Fruit fly (Drosophila melanogaster) whole organism, embryonic: ENCODE results near the gene Rad9.

Source experiments
- Awh ChIP-seq: fragments of 200-800 bp; sonication (Bioruptor generic); IDR thresholded peaks from 2 replicates; pipeline ENCODE4, ENCODE4 v1.3.6; 2022; ENCODE audit warnings: missing biosample characterization, missing genetic modification characterization
- B-H2 ChIP-seq: fragments of 200-800 bp; sonication (Bioruptor generic); optimal IDR thresholded peaks from 2 replicates; lab custom pipeline; 2018; ENCODE audit warnings: missing biosample characterization, mild to moderate bottlenecking, missing genetic modification characterization
- Bdp1 ChIP-seq: fragments of 200-800 bp; sonication (Bioruptor generic); optimal IDR thresholded peaks from 3 replicates; lab custom pipeline; 2016; ENCODE audit warnings: missing biosample characterization, missing genetic modification characterization
- CG12299 ChIP-seq: fragments of 200-800 bp; sonication (Bioruptor generic); optimal IDR thresholded peaks from 2 replicates; lab custom pipeline; 2018; ENCODE audit warnings: missing biosample characterization, mild to moderate bottlenecking, missing genetic modification characterization
- CG12942 ChIP-seq: fragments of 200-800 bp; sonication (Bioruptor generic); optimal IDR thresholded peaks from 3 replicates; lab custom pipeline; 2016; ENCODE audit warnings: missing biosample characterization, missing genetic modification characterization
- CG14667 ChIP-seq: fragments of 200-800 bp; sonication (Bioruptor generic); IDR thresholded peaks from 2 replicates; pipeline ENCODE4 v1.3.6; 2022; ENCODE audit warnings: missing biosample characterization, missing genetic modification characterization
- CG15479 ChIP-seq: fragments of 200-800 bp; sonication (Bioruptor generic); optimal IDR thresholded peaks from 3 replicates; lab custom pipeline; 2019; ENCODE audit warnings: missing biosample characterization, mild to moderate bottlenecking, missing genetic modification characterization, moderate library complexity
- CG17359 ChIP-seq: fragments of 200-800 bp; sonication (Bioruptor generic); optimal IDR thresholded peaks from 3 replicates; lab custom pipeline; 2018; ENCODE audit warnings: missing biosample characterization, mild to moderate bottlenecking, missing genetic modification characterization, moderate library complexity
- CG18262 ChIP-seq: fragments of 200-800 bp; optimal IDR thresholded peaks from 3 replicates; lab custom pipeline; 2019; ENCODE audit warnings: missing biosample characterization, mild to moderate bottlenecking, missing genetic modification characterization, moderate library complexity
- CG2678 ChIP-seq: fragments of 200-800 bp; sonication (Bioruptor generic); optimal IDR thresholded peaks from 3 replicates; lab custom pipeline; 2019; ENCODE audit warnings: missing biosample characterization, mild to moderate bottlenecking, missing genetic modification characterization, moderate library complexity
- CG3407 ChIP-seq: fragments of 200-800 bp; sonication (Bioruptor generic); optimal IDR thresholded peaks from 2 replicates; lab custom pipeline; 2018; ENCODE audit warnings: missing biosample characterization, mild to moderate bottlenecking, missing genetic modification characterization
- CG34224 ChIP-seq: fragments of 200-800 bp; sonication (Bioruptor generic); IDR thresholded peaks from 3 replicates; pipeline ENCODE4 v1.3.6; 2022; ENCODE audit warnings: missing biosample characterization, missing genetic modification characterization; ENCODE audit not compliant: partially characterized antibody
- CG34376 ChIP-seq: fragments of 200-800 bp; sonication (Bioruptor generic); optimal IDR thresholded peaks from 2 replicates; lab custom pipeline; 2018; ENCODE audit warnings: missing biosample characterization, mild to moderate bottlenecking, missing genetic modification characterization
- CG6254 ChIP-seq: fragments of 200-800 bp; sonication (Bioruptor generic); optimal IDR thresholded peaks from 3 replicates; lab custom pipeline; 2017; ENCODE audit warnings: mild to moderate bottlenecking, missing biosample characterization, missing genetic modification reagents, missing genetic modification characterization
- CG9876 ChIP-seq: fragments of 200-800 bp; sonication (Bioruptor generic); optimal IDR thresholded peaks from 2 replicates; lab custom pipeline; 2016; ENCODE audit warnings: missing biosample characterization, missing genetic modification characterization
- Dref ChIP-seq: fragments of 200-800 bp; sonication (Bioruptor generic); IDR thresholded peaks from 2 replicates; pipeline ENCODE4 v1.3.6; 2022; ENCODE audit warnings: missing biosample characterization, missing genetic modification characterization
- E2f2 ChIP-seq: fragments of 200-800 bp; sonication (Bioruptor generic); IDR thresholded peaks from 2 replicates; pipeline ENCODE4 v1.3.6; 2022; ENCODE audit warnings: missing biosample characterization, missing genetic modification characterization
- Elba2 ChIP-seq: fragments of 200-800 bp; sonication (Bioruptor generic); optimal IDR thresholded peaks from 3 replicates; lab custom pipeline; 2016; ENCODE audit warnings: missing biosample characterization, missing genetic modification characterization
- HLH4C ChIP-seq: fragments of 200-800 bp; sonication (Bioruptor generic); IDR thresholded peaks from 3 replicates; pipeline ENCODE4 v1.3.6; 2022; ENCODE audit warnings: missing biosample characterization, missing genetic modification characterization; ENCODE audit not compliant: partially characterized antibody
- HmgZ ChIP-seq: fragments of 200-800 bp; sonication (Bioruptor generic); optimal IDR thresholded peaks from 2 replicates; lab custom pipeline; 2018; ENCODE audit warnings: missing biosample characterization, mild to moderate bottlenecking, missing genetic modification characterization
- Med ChIP-seq: fragments of 200-800 bp; sonication (Bioruptor generic); peaks from one replicate; lab custom pipeline; 2016; ENCODE audit warnings: missing biosample characterization, missing genetic modification characterization, mild to moderate bottlenecking, inconsistent platforms, moderate library complexity
- NK7.1 ChIP-seq: fragments of 200-800 bp; sonication (Bioruptor generic); optimal IDR thresholded peaks from 3 replicates; lab custom pipeline; 2016; ENCODE audit warnings: missing biosample characterization, missing genetic modification characterization
- Opbp ChIP-seq: fragments of 200-800 bp; sonication (Bioruptor generic); IDR thresholded peaks from 3 replicates; pipeline ENCODE4 v1.3.6; 2022; ENCODE audit warnings: missing biosample characterization, missing genetic modification characterization; ENCODE audit not compliant: partially characterized antibody
- Ptx1 ChIP-seq: fragments of 200-800 bp; sonication (Bioruptor generic); IDR thresholded peaks from 2 replicates; pipeline ENCODE4 v1.3.6; 2022; ENCODE audit warnings: missing biosample characterization, missing genetic modification characterization
- Scr ChIP-seq: fragments of 200-800 bp; sonication (Bioruptor generic); IDR thresholded peaks from 2 replicates; pipeline ENCODE4 v1.3.6; 2022; ENCODE audit warnings: missing biosample characterization, missing genetic modification characterization; ENCODE audit not compliant: partially characterized antibody
- Xbp1 ChIP-seq: fragments of 200-800 bp; sonication (Bioruptor generic); optimal IDR thresholded peaks from 3 replicates; lab custom pipeline; 2016; ENCODE audit warnings: missing biosample characterization, mild to moderate bottlenecking, missing genetic modification characterization
- Xrp1 ChIP-seq: fragments of 200-800 bp; sonication (Bioruptor generic); IDR thresholded peaks from 2 replicates; pipeline ENCODE4 v1.3.6; 2022; ENCODE audit warnings: missing biosample characterization, missing genetic modification characterization
- bsh ChIP-seq, 2 experiments: fragments of 200-800 bp; sonication (Bioruptor generic); optimal IDR thresholded peaks; 2 replicates each; lab custom pipeline; 2017 to 2018; ENCODE audit warnings: mild to moderate bottlenecking in 2 of 2, missing biosample characterization in 2 of 2, missing genetic modification characterization in 2 of 2, moderate library complexity in 1 of 2
- btn ChIP-seq: fragments of 200-800 bp; sonication (Bioruptor generic); optimal IDR thresholded peaks from 2 replicates; lab custom pipeline; 2016; ENCODE audit warnings: missing biosample characterization, missing genetic modification characterization
- caup ChIP-seq: fragments of 200-800 bp; sonication (Bioruptor generic); optimal IDR thresholded peaks from 3 replicates; lab custom pipeline; 2017; ENCODE audit warnings: missing biosample characterization, mild to moderate bottlenecking, missing genetic modification characterization, moderate library complexity; ENCODE audit not compliant: severe bottlenecking
- chinmo ChIP-seq: fragments of 200-800 bp; sonication (Bioruptor generic); IDR thresholded peaks from 4 replicates; pipeline ENCODE4 v1.3.6; 2022; ENCODE audit warnings: missing biosample characterization, missing genetic modification characterization; ENCODE audit not compliant: partially characterized antibody
- ems ChIP-seq: fragments of 200-800 bp; sonication (Bioruptor generic); optimal IDR thresholded peaks from 3 replicates; lab custom pipeline; 2016; ENCODE audit warnings: missing biosample characterization, missing genetic modification characterization
- en ChIP-seq: fragments of 200-800 bp; sonication (Bioruptor generic); optimal IDR thresholded peaks from 2 replicates; lab custom pipeline; 2016; ENCODE audit warnings: missing biosample characterization, missing genetic modification characterization
- ftz-f1 ChIP-seq: fragments of 200-800 bp; sonication (Bioruptor generic); optimal IDR thresholded peaks from 2 replicates; lab custom pipeline; 2016; ENCODE audit warnings: missing biosample characterization, missing genetic modification characterization
- gfzf ChIP-seq: fragments of 200-800 bp; sonication (Bioruptor generic); optimal IDR thresholded peaks from 2 replicates; lab custom pipeline; 2016; ENCODE audit warnings: missing biosample characterization, mild to moderate bottlenecking, missing genetic modification characterization, moderate library complexity
- gro ChIP-seq: fragments of 200-800 bp; sonication (Bioruptor generic); optimal IDR thresholded peaks from 2 replicates; lab custom pipeline; 2016; ENCODE audit warnings: missing biosample characterization, missing genetic modification characterization
- hkb ChIP-seq, 2 experiments: fragments of 200-800 bp in 1 of 2; fragments of >200 bp in 1 of 2; sonication (Bioruptor generic) in 1 of 2; IDR thresholded peaks in 1 of 2; optimal IDR thresholded peaks in 1 of 2; 2 replicates each; pipeline versions ENCODE4 v1.3.6 to Lab custom; 2017 to 2022; ENCODE audit warnings: missing biosample characterization in 1 of 2, missing genetic modification characterization in 1 of 2
- klu ChIP-seq: fragments of 200-800 bp; sonication (Bioruptor generic); IDR thresholded peaks from 2 replicates; pipeline ENCODE4 v1.3.6; 2022; ENCODE audit warnings: missing biosample characterization, missing genetic modification characterization
- nom ChIP-seq: fragments of 200-800 bp; sonication (Bioruptor generic); optimal IDR thresholded peaks from 2 replicates; lab custom pipeline; 2017; ENCODE audit warnings: missing biosample characterization, missing genetic modification characterization, mild to moderate bottlenecking, moderate library complexity, missing genetic modification reagents
- pita ChIP-seq: fragments of 200-800 bp; sonication (Bioruptor generic); optimal IDR thresholded peaks from 2 replicates; lab custom pipeline; 2017; ENCODE audit warnings: missing biosample characterization, mild to moderate bottlenecking, missing genetic modification characterization
- sd ChIP-seq: fragments of 200-800 bp; sonication (Bioruptor generic); optimal IDR thresholded peaks from 3 replicates; lab custom pipeline; 2018; ENCODE audit warnings: missing biosample characterization, mild to moderate bottlenecking, missing genetic modification characterization, moderate library complexity
- sens-2 ChIP-seq: fragments of 200-800 bp; sonication (Bioruptor generic); IDR thresholded peaks from 2 replicates; pipeline ENCODE4 v1.3.6; 2022; ENCODE audit warnings: missing biosample characterization, missing genetic modification characterization
- slp2 ChIP-seq: fragments of 200-800 bp; sonication (Bioruptor generic); optimal IDR thresholded peaks from 2 replicates; lab custom pipeline; 2016; ENCODE audit warnings: missing biosample characterization, missing genetic modification characterization
- ssp ChIP-seq: fragments of 200-800 bp; sonication (Bioruptor generic); IDR thresholded peaks from 2 replicates; pipeline ENCODE4 v1.3.6; 2022; ENCODE audit warnings: missing biosample characterization, missing genetic modification characterization
- stwl ChIP-seq: fragments of 200-800 bp; sonication (Bioruptor generic); optimal IDR thresholded peaks from 3 replicates; lab custom pipeline; 2018; ENCODE audit warnings: missing biosample characterization, mild to moderate bottlenecking, missing genetic modification characterization, moderate library complexity
- sug ChIP-seq: fragments of 200-800 bp; optimal IDR thresholded peaks from 2 replicates; lab custom pipeline; 2019; ENCODE audit warnings: missing biosample characterization, mild to moderate bottlenecking, missing genetic modification characterization, moderate library complexity
- unc-4 ChIP-seq: fragments of 200-800 bp; sonication (Bioruptor generic); IDR thresholded peaks from 2 replicates; pipeline ENCODE4 v1.3.6; 2022; ENCODE audit warnings: missing biosample characterization, missing genetic modification characterization; ENCODE audit not compliant: partially characterized antibody
- yki ChIP-seq: fragments of >200 bp; optimal IDR thresholded peaks from 3 replicates; lab custom pipeline; 2018
- zen ChIP-seq: fragments of 200-800 bp; sonication (Bioruptor generic); optimal IDR thresholded peaks from 3 replicates; lab custom pipeline; 2018; ENCODE audit warnings: missing biosample characterization, mild to moderate bottlenecking, missing genetic modification characterization, moderate library complexity

Gene Rad9

dm6 chr3L:18896297-18896863, 24.0 kb upstream of the Rad9 start (continued):
- TF ChIP-seq hkb (optimal IDR thresholded peaks at IDR 0.05; lab: Kevin White, UChicago) (no peak), hkb (GFP tag; IDR thresholded peaks at IDR 0.05; lab: Robert Waterston, UW) (no peak), sens-2 (GFP tag; lab: Robert Waterston, UW) (no peak), Bdp1 (GFP tag; lab: Kevin White, UChicago) (peak; percentile 81), chinmo (GFP tag; lab: Robert Waterston, UW) (peak; percentile 58; the same call in 1 of the 4 replicates), zen (tag; lab: Kevin White, UChicago) (no peak), Elba2 (no peak), Med (GFP tag; lab: Kevin White, UChicago) (peak; percentile 70), sug (tag; lab: Kevin White, UChicago) (peak; percentile 29), CG34224 (0 out of 3 replicates have a peak, but pooled peaks have one; percentile 16), pita (GFP tag; lab: Kevin White, UChicago) (no peak), unc-4 (GFP tag; lab: Robert Waterston, UW) (no peak), CG6254 (peak; percentile 13), Scr (GFP tag; lab: Robert Waterston, UW) (peak; percentile 32; the same call in 1 of the 2 replicates), gfzf (no peak), klu (no peak), ssp (GFP tag; lab: Robert Waterston, UW) (no peak), gro (GFP tag; lab: Kevin White, UChicago) (no peak), CG3407 (no peak)

dm6 chr3L:18895079-18895478, 22.7 kb upstream of the Rad9 start:
- no peak for TF ChIP-seq bsh (GFP tag; optimal IDR thresholded peaks at IDR 0.05; lab: Kevin White, UChicago)
- no peak for TF ChIP-seq Dref
- TF ChIP-seq ftz-f1 (GFP tag; lab: Kevin White, UChicago) = no peak
- no peak for TF ChIP-seq btn (GFP tag; lab: Kevin White, UChicago)
- TF ChIP-seq CG17359 = peak; percentile 31
- TF ChIP-seq CG34376 = peak; percentile 71
- TF ChIP-seq Opbp (GFP tag; lab: Robert Waterston, UW) = no peak
- no peak for TF ChIP-seq CG12299 (tag; lab: Kevin White, UChicago)
- peak; percentile 9 for TF ChIP-seq CG2678 (tag; lab: Kevin White, UChicago)
- peak; percentile 14 for TF ChIP-seq caup
- TF ChIP-seq HmgZ (tag; lab: Kevin White, UChicago) = peak; percentile 26
- TF ChIP-seq sug (tag; lab: Kevin White, UChicago) = peak; percentile 80
- TF ChIP-seq NK7.1 = no peak
- TF ChIP-seq HLH4C = no peak
- TF ChIP-seq B-H2 (GFP tag; lab: Kevin White, UChicago) = peak; percentile 60
- TF ChIP-seq Xbp1 (GFP tag; lab: Kevin White, UChicago) = no peak
- no peak for TF ChIP-seq CG14667 (GFP tag; lab: Robert Waterston, UW)
- TF ChIP-seq Awh (GFP tag; lab: Robert Waterston, UW) = no peak
- TF ChIP-seq CG9876 (GFP tag; lab: Kevin White, UChicago) = no peak
- TF ChIP-seq yki (lab: Kevin White, UChicago) = no peak
- TF ChIP-seq CG18262 (tag; lab: Kevin White, UChicago) = no peak
- no peak for TF ChIP-seq CG12942
- TF ChIP-seq nom = no peak
- no peak for TF ChIP-seq ems (GFP tag; lab: Kevin White, UChicago)
- TF ChIP-seq sd (tag; lab: Kevin White, UChicago) = peak; percentile 72
- TF ChIP-seq CG15479 (GFP tag; lab: Kevin White, UChicago) = no peak
- TF ChIP-seq E2f2 (GFP tag; lab: Robert Waterston, UW) = no peak
- no peak for TF ChIP-seq Xrp1 (GFP tag; lab: Robert Waterston, UW)
- TF ChIP-seq stwl = no peak
- TF ChIP-seq slp2 (GFP tag; lab: Kevin White, UChicago) = no peak
- TF ChIP-seq en = no peak
- TF ChIP-seq Ptx1 (GFP tag; lab: Robert Waterston, UW) = no peak
